Worm (Caenorhabditis elegans): ENCODE results near the gene C48B4.13.

ce11 chrIII:9544125-9544524 is 24.4 kb upstream of the C48B4.13 start, which contains the start of gene ZK1098.9:
- no peak for TF ChIP-seq T22C8.4 (GFP tag; IDR thresholded peaks at IDR 0.05)
- TF ChIP-seq flt-1 (GFP tag; IDR thresholded peaks at IDR 0.05): no peak
- no peak for TF ChIP-seq ztf-23 (GFP tag; IDR thresholded peaks at IDR 0.05)
- no peak for TF ChIP-seq med-1 (GFP tag; optimal IDR thresholded peaks at IDR 0.05; ENCODE audit: insufficient read depth)
